Worm (Caenorhabditis elegans): ENCODE measurements around the gene otpl-4.

DNA sequence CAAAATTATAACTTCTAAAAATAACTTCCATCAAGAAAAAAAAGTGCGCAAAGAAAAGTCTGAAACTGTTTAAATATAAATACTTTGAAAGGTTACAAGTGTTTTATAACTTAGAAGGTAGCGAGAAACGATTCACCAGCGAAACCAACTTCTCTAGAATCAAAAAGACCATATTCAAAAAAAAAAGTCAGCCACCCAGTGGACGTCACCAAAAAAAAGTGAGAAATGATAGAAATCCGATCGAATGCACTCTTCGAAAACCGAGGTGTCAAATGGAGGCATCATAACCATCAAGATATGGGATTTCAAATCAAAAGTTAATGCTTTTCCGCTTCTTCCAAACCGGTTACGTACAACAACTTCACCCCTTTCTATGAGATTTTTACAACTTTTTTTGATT lies 49.3 kb downstream of the otpl-4 start:
- TF ChIP-seq nfya-1 (tag; optimal IDR thresholded peaks at IDR 0.05; ENCODE audit: insufficient read depth) = no peak
- no peak for TF ChIP-seq nhr-77 (tag; optimal IDR thresholded peaks at IDR 0.05)
- TF ChIP-seq nhr-28 (tag; optimal IDR thresholded peaks at IDR 0.05) = no peak
- TF ChIP-seq unc-62 (GFP tag; optimal IDR thresholded peaks at IDR 0.05) = no peak
- TF ChIP-seq mdl-1 (tag; optimal IDR thresholded peaks at IDR 0.05) = no peak
- no peak for TF ChIP-seq ama-1 (optimal IDR thresholded peaks at IDR 0.05)
- TF ChIP-seq pqm-1 (tag; optimal IDR thresholded peaks at IDR 0.05) = no peak
- no peak for TF ChIP-seq unc-39 (tag; optimal IDR thresholded peaks at IDR 0.05)
- TF ChIP-seq tbx-2 (tag; optimal IDR thresholded peaks at IDR 0.05) = no peak

Data from whole organism, L3 larva.